Worm (Caenorhabditis elegans): ENCODE data around the gene srz-69.

ce11 chrIV:3428434-3428950 is 48.5 kb downstream of the srz-69 start, which contains the start of the genes C04C3.9 and srz-60:
- no peak for TF ChIP-seq B0035.1 (tag; optimal IDR thresholded peaks at IDR 0.05)
- no peak for TF ChIP-seq dox-1 (GFP tag; IDR thresholded peaks at IDR 0.05)
- TF ChIP-seq ztf-22 (GFP tag; optimal IDR thresholded peaks at IDR 0.05): no peak
- no peak for TF ChIP-seq T07F8.4 (tag; optimal IDR thresholded peaks at IDR 0.05)
- no peak for TF ChIP-seq F55B11.4 (tag; optimal IDR thresholded peaks at IDR 0.05; ENCODE audit: borderline replicate concordance, insufficient read depth)
- TF ChIP-seq Y53G8AR.9 (GFP tag; conservative IDR thresholded peaks at IDR 0.05): no peak
- no peak for TF ChIP-seq snpc-4 (GFP tag; optimal IDR thresholded peaks at IDR 0.05)
- no peak for TF ChIP-seq snpc-4 (tag; optimal IDR thresholded peaks at IDR 0.05)
- TF ChIP-seq rpc-1 (optimal IDR thresholded peaks at IDR 0.05): no peak
- no peak for TF ChIP-seq rpc-1 (tag; optimal IDR thresholded peaks at IDR 0.05)
- no peak for TF ChIP-seq xnd-1 (tag; optimal IDR thresholded peaks at IDR 0.05)
- no peak for TF ChIP-seq nfya-1 (tag; optimal IDR thresholded peaks at IDR 0.05; ENCODE audit: borderline replicate concordance, insufficient read depth)
- no peak for TF ChIP-seq sea-2 (GFP tag; IDR thresholded peaks at IDR 0.05)
- no peak for TF ChIP-seq tbp1 (GFP tag; optimal IDR thresholded peaks at IDR 0.05)
- no peak for TF ChIP-seq fkh-3 (tag; optimal IDR thresholded peaks at IDR 0.05)

Data from whole organism, young adult.